Worm (Caenorhabditis elegans) whole organism, young adult: ENCODE data around the gene pch-2.

Source experiments
- T07F8.4 ChIP-seq: sonication (generic microtip); optimal IDR thresholded peaks from 2 replicates; lab custom pipeline; 2016; ENCODE audit warnings: mild to moderate bottlenecking, missing genetic modification characterization, moderate library complexity, missing compliant biosample characterization
- ama-1 ChIP-seq, 3 experiments: fragments of 150-350 bp in 1 of 3; sonication (generic microtip) in 2 of 3; optimal IDR thresholded peaks; 2 replicates each; lab custom pipeline; 2014 to 2018; ENCODE audit warnings: missing biosample characterization in 2 of 3, missing genetic modification characterization in 2 of 3, missing genetic modification reagents in 2 of 3
- aptf-2 ChIP-seq: fragments of 200-800 bp; sonication (Bioruptor generic); conservative IDR thresholded peaks from 2 replicates; pipeline ENCODE4 v1.3.6; 2022; ENCODE audit warnings: missing genetic modification reagents, missing genetic modification characterization, missing compliant biosample characterization
- attf-6 ChIP-seq: fragments of 200-800 bp; sonication (Bioruptor generic); IDR thresholded peaks from 2 replicates; pipeline ENCODE4 v1.3.6; 2022; ENCODE audit warnings: missing genetic modification reagents, missing genetic modification characterization, missing compliant biosample characterization
- ets-4 ChIP-seq: fragments of 200-800 bp; sonication (Bioruptor generic); optimal IDR thresholded peaks from 2 replicates; lab custom pipeline; 2018; ENCODE audit warnings: mild to moderate bottlenecking, missing genetic modification characterization, missing compliant biosample characterization
- fkh-3 ChIP-seq: sonication (generic microtip); optimal IDR thresholded peaks from 2 replicates; lab custom pipeline; 2016; ENCODE audit warnings: mild to moderate bottlenecking, missing genetic modification characterization, missing compliant biosample characterization
- hrde-1 ChIP-seq: sonication (generic microtip); optimal IDR thresholded peaks from 2 replicates; lab custom pipeline; 2016; ENCODE audit warnings: missing genetic modification characterization, mild to moderate bottlenecking, missing compliant biosample characterization, moderate library complexity, missing genotype, missing genetic modification reagents, borderline replicate concordance
- pha-4 ChIP-seq: fragments of 150-350 bp; sonication (generic microtip); optimal IDR thresholded peaks from 2 replicates; lab custom pipeline; 2014; ENCODE audit warnings: missing biosample characterization, missing genetic modification reagents, missing genetic modification characterization
- ztf-3 ChIP-seq: fragments of 200-800 bp; sonication (Bioruptor generic); optimal IDR thresholded peaks from 2 replicates; lab custom pipeline; 2018; ENCODE audit warnings: mild to moderate bottlenecking, missing genetic modification characterization, missing compliant biosample characterization

ce11 chrII:8125439-8125838 is 32.7 kb upstream of the pch-2 start:
- no peak for TF ChIP-seq aptf-2 (GFP tag; lab: Robert Waterston, UW)
- no peak for TF ChIP-seq ets-4 (GFP tag; lab: Kevin White, UChicago)
- no peak for TF ChIP-seq fkh-3 (tag; lab: Kevin White, UChicago)
- TF ChIP-seq attf-6: no peak
- TF ChIP-seq hrde-1: no peak
- no peak for TF ChIP-seq pha-4 (tag; lab: Kevin White, UChicago)
- no peak for TF ChIP-seq ztf-3 (GFP tag; lab: Kevin White, UChicago)
- no peak for TF ChIP-seq ama-1 (optimal IDR thresholded peaks at IDR 0.05; lab: Kevin White, UChicago)
- no peak for TF ChIP-seq ama-1 (GFP tag; optimal IDR thresholded peaks at IDR 0.05; lab: Kevin White, UChicago)
- TF ChIP-seq T07F8.4 (tag; lab: Kevin White, UChicago): no peak
